Worm (Caenorhabditis elegans): Measurements from ENCODE around the gene gnrr-2.

gnrr-2 gene

DNA sequence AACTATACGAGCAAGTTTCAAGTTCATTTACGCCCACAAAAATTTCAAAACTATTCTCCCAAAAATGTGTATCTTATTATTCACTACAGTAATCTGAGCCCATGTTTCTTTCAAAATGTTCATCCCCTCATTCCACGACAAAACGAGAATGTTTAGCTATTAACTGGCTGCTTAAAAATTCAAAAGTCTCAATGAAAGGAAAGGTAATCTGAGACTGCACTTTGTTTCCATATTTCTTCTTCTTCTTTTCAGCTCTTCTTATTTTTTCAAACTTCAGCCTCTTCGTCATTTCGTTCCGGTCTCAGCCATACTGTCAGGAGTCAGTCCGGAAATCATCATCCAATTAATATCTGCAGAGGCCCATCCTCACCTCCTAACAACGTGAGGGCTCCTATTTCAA lies 36.1 kb upstream of the gnrr-2 start, which contains the start of gene unc-39:
Gene unc-39 (plus strand): TSS at position 301 of the 400 bp plus-strand sequence.
- TF ChIP-seq blmp-1 (tag; optimal IDR thresholded peaks at IDR 0.05) (no peak), hlh-1 (tag; optimal IDR thresholded peaks at IDR 0.05) (no peak), unc-39 (tag; optimal IDR thresholded peaks at IDR 0.05) (no peak), sem-2 (GFP tag; optimal IDR thresholded peaks at IDR 0.05) (no peak), sptf-1 (tag; optimal IDR thresholded peaks at IDR 0.05) (no peak), nhr-237 (tag; optimal IDR thresholded peaks at IDR 0.05) (no peak), unc-62 (GFP tag; optimal IDR thresholded peaks at IDR 0.05) (no peak), tbx-8 (GFP tag; optimal IDR thresholded peaks at IDR 0.05) (no peak), cnd-1 (tag; optimal IDR thresholded peaks at IDR 0.05) (no peak), drap-1 (GFP tag; optimal IDR thresholded peaks at IDR 0.05) (no peak), pha-4 (tag; optimal IDR thresholded peaks at IDR 0.05) (no peak), lsy-2 (tag; optimal IDR thresholded peaks at IDR 0.05) (no peak), flh-1 (GFP tag; optimal IDR thresholded peaks at IDR 0.05) (no peak), unc-120 (tag; optimal IDR thresholded peaks at IDR 0.05; ENCODE audit: poor library complexity, severe bottlenecking) (no peak)

- TF ChIP-seq ceh-43 (GFP tag; optimal IDR thresholded peaks at IDR 0.05) (no peak), nhr-76 (tag; optimal IDR thresholded peaks at IDR 0.05) (no peak), mls-2 (tag; optimal IDR thresholded peaks at IDR 0.05) (no peak), elt-3 (tag; optimal IDR thresholded peaks at IDR 0.05) (no peak), tbx-8 (GFP tag; optimal IDR thresholded peaks at IDR 0.05) (no peak), elt-1 (tag; optimal IDR thresholded peaks at IDR 0.05; ENCODE audit: borderline replicate concordance, insufficient read depth) (no peak), ceh-83 (GFP tag; optimal IDR thresholded peaks at IDR 0.05) (no peak), sem-2 (GFP tag; optimal IDR thresholded peaks at IDR 0.05) (no peak), zip-8 (tag; optimal IDR thresholded peaks at IDR 0.05) (no peak), unc-62 (GFP tag; optimal IDR thresholded peaks at IDR 0.05) (no peak), cnd-1 (tag; optimal IDR thresholded peaks at IDR 0.05) (no peak), flh-1 (GFP tag; optimal IDR thresholded peaks at IDR 0.05) (no peak), lin-13 (tag; optimal IDR thresholded peaks at IDR 0.05) (no peak), nhr-12 (tag; optimal IDR thresholded peaks at IDR 0.05) (no peak), blmp-1 (tag; optimal IDR thresholded peaks at IDR 0.05) (no peak), M03D4.4 (tag; optimal IDR thresholded peaks at IDR 0.05) (no peak), bed-3 (GFP tag; optimal IDR thresholded peaks at IDR 0.05) (no peak), pha-4 (tag; optimal IDR thresholded peaks at IDR 0.05) (no peak), ceh-39 (tag; optimal IDR thresholded peaks at IDR 0.05) (no peak), ham-2 (GFP tag; optimal IDR thresholded peaks at IDR 0.05) (no peak)
Measured at ce11 chrV:14378052-14378451, 30.8 kb upstream of the gnrr-2 start.

DNA sequence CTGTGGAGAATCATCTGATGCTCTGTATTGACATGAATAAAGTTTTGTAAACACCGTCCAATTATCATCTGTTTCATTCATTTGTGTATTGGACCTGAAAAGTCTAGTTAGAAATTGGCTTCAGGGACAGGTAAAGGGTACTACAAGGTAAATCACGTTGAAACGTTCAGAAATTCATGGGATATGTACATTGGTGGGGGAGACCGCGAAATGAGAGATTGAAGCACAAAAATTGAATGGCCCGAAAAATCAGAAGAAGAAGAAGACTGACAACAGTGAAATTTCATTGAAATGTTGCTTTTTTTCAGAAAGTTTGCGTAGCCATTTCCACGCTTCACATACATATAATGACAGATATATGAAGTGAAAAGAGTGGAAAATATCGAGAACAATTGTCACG lies 29.9 kb upstream of the gnrr-2 start, which contains the start of gene npr-43:
Gene npr-43 (minus strand): TSS at position 101 of the 400 bp plus-strand sequence.
- TF ChIP-seq blmp-1 (tag; optimal IDR thresholded peaks at IDR 0.05): no peak
- no peak for TF ChIP-seq ceh-83 (GFP tag; optimal IDR thresholded peaks at IDR 0.05)
- TF ChIP-seq elt-1 (tag; optimal IDR thresholded peaks at IDR 0.05; ENCODE audit: borderline replicate concordance, insufficient read depth): no peak
- TF ChIP-seq M03D4.4 (tag; optimal IDR thresholded peaks at IDR 0.05): no peak
- TF ChIP-seq nhr-237 (tag; optimal IDR thresholded peaks at IDR 0.05): no peak
- TF ChIP-seq tbx-8 (GFP tag; optimal IDR thresholded peaks at IDR 0.05): no peak

DNA sequence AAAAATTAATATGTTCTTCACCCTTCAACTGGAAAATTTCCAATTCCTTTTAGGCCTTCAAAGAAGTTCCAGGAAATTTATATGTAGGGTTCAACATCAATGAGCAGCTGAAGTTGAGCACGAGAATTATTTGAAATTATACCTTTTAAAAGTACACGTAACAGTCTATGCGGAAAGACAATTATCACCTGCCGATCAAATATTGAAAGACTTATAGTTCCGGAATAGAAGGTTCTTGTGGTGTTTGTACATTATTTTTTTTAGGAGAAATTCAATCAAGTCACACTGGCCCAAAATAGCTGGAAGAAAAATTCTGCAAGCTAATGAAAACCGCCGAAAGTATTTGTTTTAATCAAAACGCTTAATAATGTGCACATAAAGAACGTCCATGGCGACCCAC lies 28.6 kb upstream of the gnrr-2 start:
- TF ChIP-seq unc-62 (GFP tag; optimal IDR thresholded peaks at IDR 0.05) (no peak), nhr-2 (tag; optimal IDR thresholded peaks at IDR 0.05) (no peak), ceh-43 (GFP tag; optimal IDR thresholded peaks at IDR 0.05) (no peak)

DNA sequence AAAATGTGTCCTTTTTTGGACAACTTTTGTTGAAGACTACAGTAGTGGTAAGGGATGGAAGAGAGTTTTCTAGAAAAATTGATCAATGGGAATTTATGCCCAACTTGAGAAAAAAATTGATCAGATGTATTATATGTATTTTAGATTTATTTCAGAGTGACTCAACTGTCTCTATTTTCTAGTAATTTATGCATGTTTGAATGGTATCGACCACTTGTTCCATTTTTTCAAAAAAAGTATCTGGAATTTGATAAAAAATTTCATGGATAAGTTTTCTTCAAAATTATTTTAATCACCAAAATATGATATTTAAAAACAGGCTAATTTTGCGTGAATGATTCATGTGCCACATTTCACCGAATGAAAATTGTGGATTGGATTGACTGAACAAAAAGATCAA lies 17.0 kb upstream of the gnrr-2 start, which contains the start of gene C15H11.10:
Gene C15H11.10 (plus strand): TSS at position 301 of the 400 bp plus-strand sequence.
- TF ChIP-seq unc-39 (tag; optimal IDR thresholded peaks at IDR 0.05) (no peak), hlh-1 (tag; optimal IDR thresholded peaks at IDR 0.05) (no peak), unc-62 (GFP tag; optimal IDR thresholded peaks at IDR 0.05) (no peak), lin-32 (GFP tag; optimal IDR thresholded peaks at IDR 0.05) (no peak), pha-4 (tag; optimal IDR thresholded peaks at IDR 0.05) (no peak), ces-1 (GFP tag; optimal IDR thresholded peaks at IDR 0.05) (no peak), nhr-2 (tag; optimal IDR thresholded peaks at IDR 0.05) (no peak), M03D4.4 (tag; optimal IDR thresholded peaks at IDR 0.05) (no peak), bed-3 (GFP tag; optimal IDR thresholded peaks at IDR 0.05) (no peak), mep-1 (tag; optimal IDR thresholded peaks at IDR 0.05) (no peak), snpc-4 (tag; optimal IDR thresholded peaks at IDR 0.05) (no peak), unc-120 (tag; optimal IDR thresholded peaks at IDR 0.05; ENCODE audit: poor library complexity, severe bottlenecking) (no peak), lin-13 (tag; optimal IDR thresholded peaks at IDR 0.05) (no peak), ceh-39 (tag; optimal IDR thresholded peaks at IDR 0.05) (no peak), tbx-8 (GFP tag; optimal IDR thresholded peaks at IDR 0.05) (no peak), elt-3 (tag; optimal IDR thresholded peaks at IDR 0.05) (no peak), mls-2 (tag; optimal IDR thresholded peaks at IDR 0.05) (no peak)

Measured in whole organism, mixed stage, embryonic.